Worm (Caenorhabditis elegans): ENCODE results near the gene D1025.10.

D1025.10 gene

ce11 chrX:14502116-14502587, 14.5 kb upstream of the D1025.10 start (continued):
- TF ChIP-seq ztf-11 (tag; optimal IDR thresholded peaks at IDR 0.05): no peak
- peak in 1 of 2 experiments; percentile 78 for TF ChIP-seq mdl-1 (tag; optimal IDR thresholded peaks at IDR 0.05)
- TF ChIP-seq nhr-77 (tag; optimal IDR thresholded peaks at IDR 0.05): no peak
- peak; percentile 20 for TF ChIP-seq lir-3 (tag; optimal IDR thresholded peaks at IDR 0.05; ENCODE audit: poor library complexity)
- TF ChIP-seq isw-1 (GFP tag; IDR thresholded peaks at IDR 0.05): no peak
- TF ChIP-seq ceh-90 (tag; optimal IDR thresholded peaks at IDR 0.05): no peak
- TF ChIP-seq snpc-4 (tag; optimal IDR thresholded peaks at IDR 0.05): no peak
- TF ChIP-seq tbx-2 (tag; optimal IDR thresholded peaks at IDR 0.05): peak; percentile 52
- TF ChIP-seq mab-9 (GFP tag; IDR thresholded peaks at IDR 0.05): 0 out of 2 replicates have a peak, but pooled peaks have one; percentile 17
- TF ChIP-seq vab-15 (tag; optimal IDR thresholded peaks at IDR 0.05): no peak
- peak; percentile 98 for TF ChIP-seq nhr-85 (tag)
- peak in 1 of 2 experiments; percentile 12 for TF ChIP-seq efl-1 (optimal IDR thresholded peaks at IDR 0.05)
- peak in 1 of 2 experiments; percentile 67 for TF ChIP-seq efl-1 (GFP tag; optimal IDR thresholded peaks at IDR 0.05 in 1 of 2)
- no peak for TF ChIP-seq unc-98 (GFP tag; IDR thresholded peaks at IDR 0.05)
- TF ChIP-seq nhr-19 (GFP tag; conservative IDR thresholded peaks at IDR 0.05): peak; percentile 74
- peak; percentile 92 for TF ChIP-seq nhr-20 (tag; optimal IDR thresholded peaks at IDR 0.05)
- TF ChIP-seq nhr-28 (tag; optimal IDR thresholded peaks at IDR 0.05): no peak
- TF ChIP-seq aly-2 (tag; optimal IDR thresholded peaks at IDR 0.05): no peak
- TF ChIP-seq unc-130 (tag; optimal IDR thresholded peaks at IDR 0.05): peak; percentile 36
- TF ChIP-seq sox-4 (tag; optimal IDR thresholded peaks at IDR 0.05): no peak
- no peak for TF ChIP-seq pax-3 (tag; optimal IDR thresholded peaks at IDR 0.05)
- TF ChIP-seq fkh-8 (tag; optimal IDR thresholded peaks at IDR 0.05): no peak
- no peak for TF ChIP-seq mef-2 (tag; optimal IDR thresholded peaks at IDR 0.05)
- no peak for TF ChIP-seq egl-13 (tag; optimal IDR thresholded peaks at IDR 0.05)
- TF ChIP-seq ceh-88 (GFP tag; IDR thresholded peaks at IDR 0.05): no peak
- TF ChIP-seq snu-23 (GFP tag; optimal IDR thresholded peaks at IDR 0.05): peak; percentile 71
- no peak for TF ChIP-seq C04F5.9 (tag; optimal IDR thresholded peaks at IDR 0.05)
- TF ChIP-seq ets-5 (GFP tag; IDR thresholded peaks at IDR 0.05): no peak
- TF ChIP-seq zip-4 (GFP tag; optimal IDR thresholded peaks at IDR 0.05): no peak
- TF ChIP-seq swsn-7 (tag; optimal IDR thresholded peaks at IDR 0.05): no peak
- no peak for TF ChIP-seq unc-86 (tag; optimal IDR thresholded peaks at IDR 0.05)
- TF ChIP-seq hlh-17 (GFP tag; optimal IDR thresholded peaks at IDR 0.05; ENCODE audit: borderline replicate concordance): no peak
- TF ChIP-seq lin-13 (GFP tag; optimal IDR thresholded peaks at IDR 0.05): peak; percentile 44
- TF ChIP-seq lsy-2 (tag; optimal IDR thresholded peaks at IDR 0.05): peak; percentile 46 to 48
- peak; percentile 56 for TF ChIP-seq mep-1 (tag; optimal IDR thresholded peaks at IDR 0.05)
- peak in 1 of 2 experiments; percentile 83 for TF ChIP-seq lin-35 (GFP tag; optimal IDR thresholded peaks at IDR 0.05)
- TF ChIP-seq C16A3.4 (tag; optimal IDR thresholded peaks at IDR 0.05): peak; percentile 27

- TF ChIP-seq dsc-1 (tag; optimal IDR thresholded peaks at IDR 0.05) (no peak), nhr-84 (tag; optimal IDR thresholded peaks at IDR 0.05) (no peak), blmp-1 (tag; optimal IDR thresholded peaks at IDR 0.05) (peak; percentile 40), efl-3 (GFP tag; optimal IDR thresholded peaks at IDR 0.05) (no peak), mab-9 (GFP tag; IDR thresholded peaks at IDR 0.05) (no peak), nhr-71 (tag; optimal IDR thresholded peaks at IDR 0.05) (peak; percentile 34), rnt-1 (tag; optimal IDR thresholded peaks at IDR 0.05) (peak; percentile 28), swsn-7 (tag; optimal IDR thresholded peaks at IDR 0.05) (no peak), jun-1 (tag; optimal IDR thresholded peaks at IDR 0.05) (no peak), aly-2 (tag; optimal IDR thresholded peaks at IDR 0.05) (no peak), pqm-1 (tag; optimal IDR thresholded peaks at IDR 0.05) (no peak), unc-98 (GFP tag; IDR thresholded peaks at IDR 0.05) (no peak), sox-4 (tag; optimal IDR thresholded peaks at IDR 0.05) (no peak), grh-1 (GFP tag; IDR thresholded peaks at IDR 0.05) (no peak), ets-5 (GFP tag; IDR thresholded peaks at IDR 0.05) (no peak), elt-2 (tag; optimal IDR thresholded peaks at IDR 0.05) (no peak), unc-62 (GFP tag; optimal IDR thresholded peaks at IDR 0.05) (no peak), ama-1 (optimal IDR thresholded peaks at IDR 0.05) (no peak), unc-86 (tag; optimal IDR thresholded peaks at IDR 0.05) (no peak), egl-13 (tag; optimal IDR thresholded peaks at IDR 0.05) (no peak), hpl-2 (GFP tag; optimal IDR thresholded peaks at IDR 0.05) (no peak), nhr-28 (tag; optimal IDR thresholded peaks at IDR 0.05) (no peak), lin-14 (GFP tag; optimal IDR thresholded peaks at IDR 0.05) (peak; percentile 47), fkh-4 (tag; optimal IDR thresholded peaks at IDR 0.05; ENCODE audit: borderline replicate concordance) (no peak), fkh-10 (GFP tag; optimal IDR thresholded peaks at IDR 0.05) (no peak), mef-2 (tag; optimal IDR thresholded peaks at IDR 0.05) (no peak), C16A3.4 (tag; optimal IDR thresholded peaks at IDR 0.05) (no peak)
Observed at ce11 chrX:14503282-14503681, 13.4 kb upstream of the D1025.10 start.
